Fruit fly (Drosophila melanogaster) whole organism, embryonic: ENCODE results near the gene Klp68D.

ENCODE experiments used
- Adf1 ChIP-seq: fragments of 200-800 bp; sonication (Bioruptor generic); IDR thresholded peaks from 2 replicates; pipeline ENCODE4 v1.3.6; 2022; ENCODE audit warnings: missing biosample characterization, missing genetic modification characterization
- Bdp1 ChIP-seq: fragments of 200-800 bp; sonication (Bioruptor generic); optimal IDR thresholded peaks from 3 replicates; lab custom pipeline; 2016; ENCODE audit warnings: missing biosample characterization, missing genetic modification characterization
- CG10147 ChIP-seq: fragments of 200-800 bp; sonication (Bioruptor generic); optimal IDR thresholded peaks from 2 replicates; lab custom pipeline; 2019; ENCODE audit warnings: missing biosample characterization, mild to moderate bottlenecking, missing genetic modification characterization, moderate library complexity
- CG10462 ChIP-seq: fragments of 200-800 bp; sonication (Bioruptor generic); optimal IDR thresholded peaks from 2 replicates; lab custom pipeline; 2016; ENCODE audit warnings: missing biosample characterization, missing genetic modification characterization
- CG10565 ChIP-seq: fragments of 200-800 bp; sonication (Bioruptor generic); optimal IDR thresholded peaks from 3 replicates; lab custom pipeline; 2016; ENCODE audit warnings: missing biosample characterization, mild to moderate bottlenecking, missing genetic modification characterization
- CG13624 ChIP-seq: fragments of 200-800 bp; sonication (Bioruptor generic); optimal IDR thresholded peaks from 2 replicates; lab custom pipeline; 2016; ENCODE audit warnings: missing biosample characterization, missing genetic modification characterization
- CG14050 ChIP-seq: fragments of 200-800 bp; sonication (Bioruptor generic); IDR thresholded peaks from 3 replicates; pipeline ENCODE4 v1.3.6; 2022; ENCODE audit warnings: missing biosample characterization, missing genetic modification characterization
- CG14441 ChIP-seq: fragments of 200-800 bp; sonication (Bioruptor generic); IDR thresholded peaks from 2 replicates; pipeline ENCODE4 v1.3.6; 2022; ENCODE audit warnings: missing biosample characterization, missing genetic modification characterization
- CG15601 ChIP-seq: fragments of 200-800 bp; sonication (Bioruptor generic); optimal IDR thresholded peaks from 3 replicates; lab custom pipeline; 2019; ENCODE audit warnings: missing biosample characterization, mild to moderate bottlenecking, missing genetic modification characterization, moderate library complexity
- CG15696 ChIP-seq: fragments of 200-800 bp; sonication (Bioruptor generic); optimal IDR thresholded peaks from 2 replicates; lab custom pipeline; 2019; ENCODE audit warnings: missing biosample characterization, mild to moderate bottlenecking, missing genetic modification characterization, moderate library complexity
- CG2678 ChIP-seq: fragments of 200-800 bp; sonication (Bioruptor generic); optimal IDR thresholded peaks from 3 replicates; lab custom pipeline; 2019; ENCODE audit warnings: missing biosample characterization, mild to moderate bottlenecking, missing genetic modification characterization, moderate library complexity
- CG2875 ChIP-seq: fragments of 200-800 bp; sonication (Bioruptor generic); optimal IDR thresholded peaks from 2 replicates; lab custom pipeline; 2017; ENCODE audit warnings: missing biosample characterization, mild to moderate bottlenecking, missing genetic modification characterization, missing genetic modification reagents
- CG31365 ChIP-seq: fragments of 200-800 bp; sonication (Bioruptor generic); optimal IDR thresholded peaks from 2 replicates; lab custom pipeline; 2018; ENCODE audit warnings: missing biosample characterization, mild to moderate bottlenecking, missing genetic modification characterization
- CG34376 ChIP-seq: fragments of 200-800 bp; sonication (Bioruptor generic); optimal IDR thresholded peaks from 2 replicates; lab custom pipeline; 2018; ENCODE audit warnings: missing biosample characterization, mild to moderate bottlenecking, missing genetic modification characterization
- CG4360 ChIP-seq: fragments of 200-800 bp; sonication (Bioruptor generic); IDR thresholded peaks from 2 replicates; pipeline ENCODE4 v1.3.6; 2022; ENCODE audit warnings: missing biosample characterization, missing genetic modification characterization
- CG6175 ChIP-seq: fragments of 200-800 bp; sonication (Bioruptor generic); IDR thresholded peaks from 3 replicates; pipeline ENCODE4 v1.3.6; 2022; ENCODE audit warnings: missing biosample characterization, missing genetic modification characterization
- CG7357 ChIP-seq: fragments of 200-800 bp; sonication (Bioruptor generic); IDR thresholded peaks from 3 replicates; pipeline ENCODE4 v1.3.6; 2022; ENCODE audit warnings: missing biosample characterization, missing genetic modification characterization
- CG8089 ChIP-seq: fragments of 200-800 bp; sonication (Bioruptor generic); optimal IDR thresholded peaks from 3 replicates; lab custom pipeline; 2016; ENCODE audit warnings: missing biosample characterization, missing genetic modification characterization
- Fer1 ChIP-seq: fragments of 200-800 bp; sonication (Bioruptor generic); optimal IDR thresholded peaks from 2 replicates; lab custom pipeline; 2017; ENCODE audit warnings: missing biosample characterization, mild to moderate bottlenecking, missing genetic modification characterization
- HLH4C ChIP-seq: fragments of 200-800 bp; sonication (Bioruptor generic); IDR thresholded peaks from 3 replicates; pipeline ENCODE4 v1.3.6; 2022; ENCODE audit warnings: missing biosample characterization, missing genetic modification characterization; ENCODE audit not compliant: partially characterized antibody
- Hey ChIP-seq: fragments of 200-800 bp; sonication (Bioruptor generic); optimal IDR thresholded peaks from 3 replicates; lab custom pipeline; 2018; ENCODE audit warnings: missing biosample characterization, mild to moderate bottlenecking, missing genetic modification characterization
- Lhr ChIP-seq: fragments of 200-800 bp; sonication (Bioruptor generic); optimal IDR thresholded peaks from 3 replicates; lab custom pipeline; 2017; ENCODE audit warnings: mild to moderate bottlenecking, missing biosample characterization, missing genetic modification reagents, missing genetic modification characterization
- Med ChIP-seq: fragments of 200-800 bp; sonication (Bioruptor generic); peaks from one replicate; lab custom pipeline; 2016; ENCODE audit warnings: missing biosample characterization, missing genetic modification characterization, mild to moderate bottlenecking, inconsistent platforms, moderate library complexity
- NK7.1 ChIP-seq: fragments of 200-800 bp; sonication (Bioruptor generic); optimal IDR thresholded peaks from 3 replicates; lab custom pipeline; 2016; ENCODE audit warnings: missing biosample characterization, missing genetic modification characterization
- Nf-YC ChIP-seq: fragments of 200-800 bp; optimal IDR thresholded peaks from 3 replicates; lab custom pipeline; 2019; ENCODE audit warnings: missing biosample characterization, mild to moderate bottlenecking, missing genetic modification characterization, moderate library complexity
- Pdp1 ChIP-seq, 2 experiments: fragments of 200-800 bp; sonication (Bioruptor generic); optimal IDR thresholded peaks; 3 replicates each; lab custom pipeline; 2016; ENCODE audit warnings: missing biosample characterization in 2 of 2, missing genetic modification characterization in 2 of 2, mild to moderate bottlenecking in 1 of 2, moderate library complexity in 1 of 2
- Ravus ChIP-seq: fragments of 200-800 bp; sonication (Bioruptor generic); IDR thresholded peaks from 2 replicates; pipeline ENCODE4 v1.3.6; 2022; ENCODE audit warnings: missing biosample characterization, missing genetic modification characterization
- Six4 ChIP-seq: fragments of 200-800 bp; sonication (Bioruptor generic); optimal IDR thresholded peaks from 2 replicates; lab custom pipeline; 2016; ENCODE audit warnings: missing biosample characterization, missing genetic modification characterization
- Stat92E ChIP-seq, 3 experiments: fragments of >200 bp in 2 of 3; fragments of 200-800 bp in 1 of 3; sonication (Bioruptor generic) in 1 of 3; optimal IDR thresholded peaks; 2 replicates each; lab custom pipeline; 2017 to 2019; ENCODE audit warnings: missing biosample characterization in 3 of 3, missing genetic modification characterization in 3 of 3, mild to moderate bottlenecking in 1 of 3, moderate library complexity in 1 of 3
- abd-A ChIP-seq: fragments of 200-800 bp; sonication (Bioruptor generic); optimal IDR thresholded peaks from 3 replicates; lab custom pipeline; 2019; ENCODE audit warnings: missing biosample characterization, mild to moderate bottlenecking, missing genetic modification characterization, moderate library complexity
- caup ChIP-seq: fragments of 200-800 bp; sonication (Bioruptor generic); optimal IDR thresholded peaks from 3 replicates; lab custom pipeline; 2017; ENCODE audit warnings: missing biosample characterization, mild to moderate bottlenecking, missing genetic modification characterization, moderate library complexity; ENCODE audit not compliant: severe bottlenecking
- chinmo ChIP-seq: fragments of 200-800 bp; sonication (Bioruptor generic); IDR thresholded peaks from 4 replicates; pipeline ENCODE4 v1.3.6; 2022; ENCODE audit warnings: missing biosample characterization, missing genetic modification characterization; ENCODE audit not compliant: partially characterized antibody
- ci ChIP-seq: fragments of 200-800 bp; sonication (Bioruptor generic); IDR thresholded peaks from 3 replicates; pipeline ENCODE4 v1.3.6; 2022; ENCODE audit warnings: missing biosample characterization, missing genetic modification characterization
- corto ChIP-seq: fragments of 200-800 bp; sonication (Bioruptor generic); optimal IDR thresholded peaks from 2 replicates; lab custom pipeline; 2016; ENCODE audit warnings: missing biosample characterization, mild to moderate bottlenecking, missing genetic modification characterization, moderate library complexity
- cwo ChIP-seq: fragments of 200-800 bp; sonication (Bioruptor generic); optimal IDR thresholded peaks from 3 replicates; lab custom pipeline; 2017; ENCODE audit warnings: missing biosample characterization, missing genetic modification characterization, mild to moderate bottlenecking, moderate library complexity, missing genetic modification reagents
- exex ChIP-seq: fragments of 200-800 bp; sonication (Bioruptor generic); optimal IDR thresholded peaks from 4 replicates; lab custom pipeline; 2018; ENCODE audit warnings: missing biosample characterization, mild to moderate bottlenecking, missing genetic modification characterization, moderate library complexity
- eyg ChIP-seq: fragments of 200-800 bp; sonication (Bioruptor generic); optimal IDR thresholded peaks from 3 replicates; lab custom pipeline; 2016; ENCODE audit warnings: missing biosample characterization, missing genetic modification characterization
- ftz-f1 ChIP-seq: fragments of 200-800 bp; sonication (Bioruptor generic); optimal IDR thresholded peaks from 2 replicates; lab custom pipeline; 2016; ENCODE audit warnings: missing biosample characterization, missing genetic modification characterization
- grn ChIP-seq: fragments of 200-800 bp; sonication (Bioruptor generic); optimal IDR thresholded peaks from 3 replicates; lab custom pipeline; 2017; ENCODE audit warnings: missing biosample characterization, missing genetic modification characterization
- inv ChIP-seq: fragments of 200-800 bp; sonication (Bioruptor generic); IDR thresholded peaks from 2 replicates; pipeline ENCODE4 v1.3.6; 2022; ENCODE audit warnings: missing biosample characterization, missing genetic modification characterization; ENCODE audit not compliant: partially characterized antibody
- kay ChIP-seq: fragments of 200-800 bp; sonication (Bioruptor generic); optimal IDR thresholded peaks from 2 replicates; lab custom pipeline; 2016; ENCODE audit warnings: missing biosample characterization, missing genetic modification characterization
- nau ChIP-seq: fragments of 200-800 bp; sonication (Bioruptor generic); optimal IDR thresholded peaks from 3 replicates; lab custom pipeline; 2017; ENCODE audit warnings: missing biosample characterization, mild to moderate bottlenecking, missing genetic modification characterization, missing genetic modification reagents
- salm ChIP-seq: fragments of 200-800 bp; sonication (Bioruptor generic); optimal IDR thresholded peaks from 2 replicates; lab custom pipeline; 2018; ENCODE audit warnings: missing biosample characterization, mild to moderate bottlenecking, missing genetic modification characterization
- sd ChIP-seq: fragments of 200-800 bp; sonication (Bioruptor generic); optimal IDR thresholded peaks from 3 replicates; lab custom pipeline; 2018; ENCODE audit warnings: missing biosample characterization, mild to moderate bottlenecking, missing genetic modification characterization, moderate library complexity
- so ChIP-seq: fragments of 200-800 bp; sonication (Bioruptor generic); IDR thresholded peaks from 3 replicates; pipeline ENCODE4 v1.3.6; 2022; ENCODE audit warnings: missing biosample characterization, missing genetic modification characterization
- sug ChIP-seq: fragments of 200-800 bp; optimal IDR thresholded peaks from 2 replicates; lab custom pipeline; 2019; ENCODE audit warnings: missing biosample characterization, mild to moderate bottlenecking, missing genetic modification characterization, moderate library complexity
- tin ChIP-seq: fragments of 200-800 bp; sonication (Bioruptor generic); optimal IDR thresholded peaks from 3 replicates; lab custom pipeline; 2016; ENCODE audit warnings: missing biosample characterization, missing genetic modification characterization
- tll ChIP-seq, 2 experiments: fragments of 200-800 bp in 1 of 2; fragments of >200 bp in 1 of 2; sonication (Bioruptor generic) in 1 of 2; optimal IDR thresholded peaks; 2 replicates each; lab custom pipeline; 2017 to 2019; ENCODE audit warnings: missing biosample characterization in 2 of 2, missing genetic modification characterization in 2 of 2, mild to moderate bottlenecking in 1 of 2, moderate library complexity in 1 of 2
- z ChIP-seq: fragments of 200-800 bp; sonication (Bioruptor generic); IDR thresholded peaks from 3 replicates; pipeline ENCODE4 v1.3.6; 2022; ENCODE audit warnings: missing biosample characterization, missing genetic modification characterization

The Klp68D gene

dm6 chr3L:11772608-11773017 lies 22.8 kb upstream of the Klp68D start (continued):
- TF ChIP-seq chinmo (GFP tag; lab: Robert Waterston, UW) (peak; percentile 87; the same call in 3 of the 4 replicates), CG7357 (no peak), Six4 (GFP tag; lab: Kevin White, UChicago) (no peak), Fer1 (peak; percentile 44), CG14050 (GFP tag; lab: Robert Waterston, UW) (no peak), Bdp1 (GFP tag; lab: Kevin White, UChicago) (peak; percentile 94), kay (peak; percentile 20), Med (GFP tag; lab: Kevin White, UChicago) (peak; percentile 88), Hey (tag; lab: Kevin White, UChicago) (peak; percentile 69), CG6175 (GFP tag; lab: Robert Waterston, UW) (peak; percentile 97), CG14441 (GFP tag; lab: Robert Waterston, UW) (peak; percentile 12; the same call in 1 of the 2 replicates), ci (GFP tag; lab: Robert Waterston, UW) (peak; percentile 40; the same call in 1 of the 3 replicates), caup (GFP tag; lab: Kevin White, UChicago) (peak; percentile 57), exex (tag; lab: Kevin White, UChicago) (peak; percentile 99), sug (tag; lab: Kevin White, UChicago) (peak; percentile 97), CG8089 (GFP tag; lab: Kevin White, UChicago) (no peak), Ravus (GFP tag; lab: Robert Waterston, UW) (no peak), nau (GFP tag; lab: Kevin White, UChicago) (peak; percentile 48), CG2678 (tag; lab: Kevin White, UChicago) (peak; percentile 24), CG2875 (GFP tag; lab: Kevin White, UChicago) (no peak), abd-A (tag; lab: Kevin White, UChicago) (no peak), Adf1 (GFP tag; lab: Robert Waterston, UW) (peak; percentile 44; the same call in 1 of the 2 replicates), CG34376 (peak; percentile 83), eyg (no peak), Lhr (no peak), corto (GFP tag; lab: Kevin White, UChicago) (no peak), z (no peak), so (GFP tag; lab: Robert Waterston, UW) (0 out of 3 replicates have a peak, but pooled peaks have one; percentile 30), CG10565 (GFP tag; lab: Kevin White, UChicago) (no peak), tin (no peak), inv (peak; percentile 22; the same call in 1 of the 2 replicates), ftz-f1 (peak; percentile 73), HLH4C (GFP tag; lab: Robert Waterston, UW) (0 out of 3 replicates have a peak, but pooled peaks have one; percentile 33), tll (GFP tag; optimal IDR thresholded peaks at IDR 0.05; lab: Kevin White, UChicago) (no peak), grn (GFP tag; lab: Kevin White, UChicago) (peak; percentile 100), CG10147 (no peak), CG15601 (tag; lab: Kevin White, UChicago) (no peak), CG13624 (GFP tag; lab: Kevin White, UChicago) (no peak), sd (tag; lab: Kevin White, UChicago) (peak; percentile 78), NK7.1 (GFP tag; lab: Kevin White, UChicago) (no peak), CG15696 (tag; lab: Kevin White, UChicago) (no peak), CG10462 (GFP tag; lab: Kevin White, UChicago) (no peak), Pdp1 (GFP tag; optimal IDR thresholded peaks at IDR 0.05; lab: Kevin White, UChicago) (peak in 1 of 2 experiments; percentile 60), CG4360 (peak; percentile 25; the same call in 1 of the 2 replicates), cwo (GFP tag; lab: Kevin White, UChicago) (peak; percentile 25), Nf-YC (tag; lab: Kevin White, UChicago) (peak; percentile 67), CG31365 (tag; lab: Kevin White, UChicago) (no peak), salm (tag; lab: Kevin White, UChicago) (peak; percentile 23), Stat92E (GFP tag; optimal IDR thresholded peaks at IDR 0.05; lab: Kevin White, UChicago) (no peak)
